Fruit fly (Drosophila melanogaster) whole organism, embryonic: ENCODE measurements around the gene CG43448.
A peak's percentile ranks its signal among the peaks of the same experiment; 100 is the strongest.

ENCODE experiments used
- CG10366 ChIP-seq: fragments of 200-800 bp; sonication (Bioruptor generic); IDR thresholded peaks from 2 replicates; pipeline ENCODE4 v1.3.6; 2022; ENCODE audit warnings: missing biosample characterization, missing genetic modification characterization
- CG11504 ChIP-seq: fragments of 200-800 bp; sonication (Bioruptor generic); optimal IDR thresholded peaks from 3 replicates; lab custom pipeline; 2019; ENCODE audit warnings: missing biosample characterization, mild to moderate bottlenecking, missing genetic modification characterization, moderate library complexity
- CG12391 ChIP-seq: fragments of 200-800 bp; sonication (Bioruptor generic); optimal IDR thresholded peaks from 3 replicates; lab custom pipeline; 2018; ENCODE audit warnings: missing biosample characterization, mild to moderate bottlenecking, missing genetic modification characterization, moderate library complexity
- CG17359 ChIP-seq: fragments of 200-800 bp; sonication (Bioruptor generic); optimal IDR thresholded peaks from 3 replicates; lab custom pipeline; 2018; ENCODE audit warnings: missing biosample characterization, mild to moderate bottlenecking, missing genetic modification characterization, moderate library complexity
- CG17568 ChIP-seq: fragments of 200-800 bp; sonication (Bioruptor generic); optimal IDR thresholded peaks from 2 replicates; lab custom pipeline; 2018; ENCODE audit warnings: missing biosample characterization, mild to moderate bottlenecking, missing genetic modification characterization, moderate library complexity
- CG8281 ChIP-seq: fragments of 200-800 bp; sonication (Bioruptor generic); optimal IDR thresholded peaks from 2 replicates; lab custom pipeline; 2018; ENCODE audit warnings: missing biosample characterization, mild to moderate bottlenecking, missing genetic modification characterization, moderate library complexity
- CG8944 ChIP-seq: fragments of 200-800 bp; sonication (Bioruptor generic); optimal IDR thresholded peaks from 3 replicates; lab custom pipeline; 2016; ENCODE audit warnings: missing biosample characterization, missing genetic modification characterization
- Dek ChIP-seq: fragments of 200-800 bp; sonication (Bioruptor generic); optimal IDR thresholded peaks from 3 replicates; lab custom pipeline; 2019; ENCODE audit warnings: missing biosample characterization, mild to moderate bottlenecking, missing genetic modification characterization, moderate library complexity
- Hr78 ChIP-seq, 2 experiments: fragments of 200-800 bp in 1 of 2; fragments of >200 bp in 1 of 2; sonication (Bioruptor generic) in 1 of 2; optimal IDR thresholded peaks; 2 replicates each; lab custom pipeline; 2017 to 2019; ENCODE audit warnings: missing biosample characterization in 2 of 2, missing genetic modification characterization in 2 of 2, mild to moderate bottlenecking in 1 of 2, moderate library complexity in 1 of 2
- Taf1 ChIP-seq: fragments of 200-800 bp; sonication (Bioruptor generic); IDR thresholded peaks from 2 replicates; pipeline ENCODE4 v1.3.6; 2022; ENCODE audit warnings: missing biosample characterization, missing genetic modification characterization
- Vsx1 ChIP-seq: fragments of 200-800 bp; sonication (Bioruptor generic); optimal IDR thresholded peaks from 2 replicates; lab custom pipeline; 2017; ENCODE audit warnings: missing biosample characterization, mild to moderate bottlenecking, missing genetic modification characterization, missing genetic modification reagents
- bcd ChIP-seq: fragments of 200-800 bp; sonication (Bioruptor generic); optimal IDR thresholded peaks from 2 replicates; lab custom pipeline; 2017; ENCODE audit warnings: missing biosample characterization, mild to moderate bottlenecking, missing genetic modification characterization
- gro ChIP-seq: fragments of 200-800 bp; sonication (Bioruptor generic); optimal IDR thresholded peaks from 2 replicates; lab custom pipeline; 2016; ENCODE audit warnings: missing biosample characterization, missing genetic modification characterization
- phol ChIP-seq: fragments of 200-800 bp; sonication (Bioruptor generic); optimal IDR thresholded peaks from 3 replicates; lab custom pipeline; 2018; ENCODE audit warnings: missing biosample characterization, mild to moderate bottlenecking, missing genetic modification characterization, moderate library complexity

DNA sequence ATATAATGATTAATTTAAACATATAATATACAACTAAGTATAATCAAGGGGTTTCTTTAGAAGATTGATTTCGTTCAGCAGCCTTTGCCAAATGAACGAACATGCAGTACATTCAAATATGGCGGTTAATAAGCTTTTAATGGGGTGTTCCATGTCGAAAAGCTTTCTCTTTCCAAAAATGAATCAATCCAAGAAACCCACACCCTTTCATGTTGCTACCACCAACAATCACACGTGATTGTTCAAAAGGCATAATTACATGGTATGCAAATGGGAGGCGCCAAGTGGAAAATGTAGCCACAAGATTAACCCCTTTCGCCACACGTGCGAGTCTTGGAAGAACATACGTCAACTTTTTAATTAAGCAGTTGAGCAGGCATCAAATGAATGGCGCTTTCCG lies 31.6 kb downstream of the CG43448 start:
- peak; percentile 72 for TF ChIP-seq CG11504 (tag; lab: Kevin White, UChicago)
- no peak for TF ChIP-seq CG8281 (tag; lab: Kevin White, UChicago)
- TF ChIP-seq CG10366 (GFP tag; lab: Robert Waterston, UW) = no peak
- no peak for TF ChIP-seq phol
- no peak for TF ChIP-seq gro (GFP tag; lab: Kevin White, UChicago)
- no peak for TF ChIP-seq Taf1 (GFP tag; lab: Robert Waterston, UW)
- no peak for TF ChIP-seq Hr78 (GFP tag; optimal IDR thresholded peaks at IDR 0.05; lab: Kevin White, UChicago)
- no peak for TF ChIP-seq CG12391 (tag; lab: Kevin White, UChicago)
- TF ChIP-seq bcd (GFP tag; lab: Kevin White, UChicago) = no peak
- no peak for TF ChIP-seq CG17359 (tag; lab: Kevin White, UChicago)
- TF ChIP-seq CG8944 (GFP tag; lab: Kevin White, UChicago) = no peak
- no peak for TF ChIP-seq Dek (tag; lab: Kevin White, UChicago)
- TF ChIP-seq CG17568 (GFP tag; lab: Kevin White, UChicago) = no peak
- TF ChIP-seq Vsx1 = no peak
